Worm (Caenorhabditis elegans) whole organism, young adult: ENCODE results near the gene gcn-1.

Source experiments
- ama-1 ChIP-seq, 3 experiments: fragments of 150-350 bp in 1 of 3; sonication (generic microtip) in 2 of 3; optimal IDR thresholded peaks; 2 replicates each; lab custom pipeline; 2014 to 2018; ENCODE audit warnings: missing biosample characterization in 2 of 3, missing genetic modification characterization in 2 of 3, missing genetic modification reagents in 2 of 3
- bed-1 ChIP-seq: fragments of 200-800 bp; sonication (Bioruptor generic); IDR thresholded peaks from 2 replicates; pipeline ENCODE4 v1.3.6; 2022; ENCODE audit warnings: missing genetic modification reagents, missing genetic modification characterization, missing compliant biosample characterization
- ccch-3 ChIP-seq: fragments of 200-800 bp; sonication (Bioruptor generic); optimal IDR thresholded peaks from 2 replicates; lab custom pipeline; 2018; ENCODE audit warnings: mild to moderate bottlenecking, missing genetic modification characterization, missing compliant biosample characterization
- ets-4 ChIP-seq: fragments of 200-800 bp; sonication (Bioruptor generic); optimal IDR thresholded peaks from 2 replicates; lab custom pipeline; 2018; ENCODE audit warnings: mild to moderate bottlenecking, missing genetic modification characterization, missing compliant biosample characterization
- nfyb-1 ChIP-seq: fragments of 200-800 bp; sonication (Bioruptor generic); IDR thresholded peaks from 2 replicates; pipeline ENCODE4 v1.3.6; 2022; ENCODE audit warnings: missing genetic modification reagents, missing genetic modification characterization, missing compliant biosample characterization
- rec-8 ChIP-seq, 2 experiments: sonication (generic microtip); optimal IDR thresholded peaks; 2 replicates each; lab custom pipeline; 2016; ENCODE audit warnings: mild to moderate bottlenecking in 2 of 2, missing genetic modification characterization in 2 of 2, missing genetic modification reagents in 2 of 2, missing genotype in 2 of 2, missing biosample characterization in 1 of 2, missing compliant biosample characterization in 1 of 2, moderate library complexity in 1 of 2
- rpc-1 ChIP-seq, 2 experiments: fragments of 150-350 bp in 1 of 2; sonication (generic microtip) in 1 of 2; optimal IDR thresholded peaks; 2 replicates each; lab custom pipeline; 2014 to 2018; ENCODE audit warnings: missing biosample characterization in 1 of 2, missing genetic modification characterization in 1 of 2, missing genetic modification reagents in 1 of 2, missing genotype in 1 of 2
- unc-62 ChIP-seq: fragments of 150-350 bp; optimal IDR thresholded peaks from 2 replicates; lab custom pipeline; 2014; ENCODE audit warnings: missing biosample characterization, missing genetic modification reagents, missing genetic modification characterization

ce11 chrIII:2243617-2244016 is 91.9 kb downstream of the gcn-1 start:
- no peak for TF ChIP-seq ama-1 (optimal IDR thresholded peaks at IDR 0.05; lab: Kevin White, UChicago)
- TF ChIP-seq ama-1 (GFP tag; optimal IDR thresholded peaks at IDR 0.05; lab: Kevin White, UChicago) = no peak
- TF ChIP-seq bed-1 (GFP tag; lab: Robert Waterston, UW) = no peak
- no peak for TF ChIP-seq nfyb-1
- TF ChIP-seq rpc-1 (optimal IDR thresholded peaks at IDR 0.05; lab: Kevin White, UChicago) = no peak
- TF ChIP-seq rpc-1 (tag; optimal IDR thresholded peaks at IDR 0.05; lab: Kevin White, UChicago) = no peak
- no peak for TF ChIP-seq rec-8 (tag; optimal IDR thresholded peaks at IDR 0.05; lab: Kevin White, UChicago)
- TF ChIP-seq ccch-3 (GFP tag; lab: Kevin White, UChicago) = no peak
- TF ChIP-seq ets-4 (GFP tag; lab: Kevin White, UChicago) = no peak
- TF ChIP-seq unc-62 (GFP tag; lab: Kevin White, UChicago) = no peak
